Fruit fly (Drosophila melanogaster): ENCODE measurements around the gene Fur1.

dm6 chr3R:25437254-25437810 is 35.5 kb downstream of the Fur1 start:
- TF ChIP-seq Dll (optimal IDR thresholded peaks at IDR 0.05) = no peak
- TF ChIP-seq pan (optimal IDR thresholded peaks at IDR 0.05) = no peak
- no peak for TF ChIP-seq EcR (GFP tag; optimal IDR thresholded peaks at IDR 0.05)

Measured in whole organism.